Worm (Caenorhabditis elegans): ENCODE measurements around the gene F28C6.10.

F28C6.10 gene

DNA sequence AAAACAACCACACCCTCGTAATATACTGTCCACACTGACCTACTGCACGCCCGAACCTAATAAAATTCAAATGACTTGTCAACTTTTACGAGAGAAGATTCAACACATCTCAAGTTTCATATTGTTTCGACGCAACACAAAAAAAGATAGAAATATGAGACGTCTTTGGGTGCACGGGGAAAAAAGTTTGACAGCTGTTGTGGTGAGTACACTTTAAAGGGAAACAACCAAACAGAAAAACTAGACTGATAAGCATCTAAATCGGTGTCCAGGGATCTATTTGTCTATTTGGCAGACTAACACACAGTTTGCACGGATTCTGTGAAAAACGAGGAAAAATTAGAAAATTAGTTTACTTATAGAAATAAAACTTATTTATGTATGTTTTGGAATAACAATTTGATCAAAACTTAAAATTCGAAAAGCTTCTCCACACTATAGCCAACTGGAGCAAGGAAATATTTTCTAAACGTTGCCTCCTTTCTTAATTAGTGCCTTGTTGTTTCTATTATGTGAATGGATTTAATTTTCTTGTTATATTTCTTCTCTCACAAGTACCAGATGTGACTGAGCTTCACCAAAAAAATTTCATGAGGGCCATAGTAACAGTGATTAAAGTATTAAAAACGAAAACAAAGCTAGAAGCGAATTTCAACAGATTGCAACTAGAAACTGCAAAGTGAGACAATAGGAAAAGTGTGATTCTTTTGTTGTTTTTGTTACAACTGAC is 36.0 kb downstream of the F28C6.10 start:
- peak; percentile 76 for TF ChIP-seq fkh-4 (tag; optimal IDR thresholded peaks at IDR 0.05; ENCODE audit: borderline replicate concordance)
- TF ChIP-seq ces-1 (GFP tag; optimal IDR thresholded peaks at IDR 0.05): no peak
- peak; percentile 18 for TF ChIP-seq nhr-71 (tag; optimal IDR thresholded peaks at IDR 0.05)
- no peak for TF ChIP-seq vab-15 (tag; optimal IDR thresholded peaks at IDR 0.05)
- TF ChIP-seq unc-130 (tag; optimal IDR thresholded peaks at IDR 0.05): no peak
- peak; percentile 37 for TF ChIP-seq blmp-1 (tag; optimal IDR thresholded peaks at IDR 0.05)
- TF ChIP-seq lin-14 (GFP tag; optimal IDR thresholded peaks at IDR 0.05): peak; percentile 58
- peak; percentile 90 for TF ChIP-seq dsc-1 (tag; optimal IDR thresholded peaks at IDR 0.05)
- no peak for TF ChIP-seq alr-1 (tag; optimal IDR thresholded peaks at IDR 0.05; ENCODE audit: borderline replicate concordance)
- no peak for TF ChIP-seq lir-3 (tag; optimal IDR thresholded peaks at IDR 0.05; ENCODE audit: poor library complexity)
- TF ChIP-seq pax-3 (tag; optimal IDR thresholded peaks at IDR 0.05): no peak
- TF ChIP-seq ceh-82 (tag; optimal IDR thresholded peaks at IDR 0.05): no peak
- TF ChIP-seq efl-1 (optimal IDR thresholded peaks at IDR 0.05): no peak
- TF ChIP-seq efl-1 (GFP tag; optimal IDR thresholded peaks at IDR 0.05 in 1 of 2): peak in 1 of 2 experiments; percentile 67
- TF ChIP-seq nhr-76 (tag; optimal IDR thresholded peaks at IDR 0.05): no peak
- TF ChIP-seq C16A3.4 (tag; optimal IDR thresholded peaks at IDR 0.05): no peak
- no peak for TF ChIP-seq ceh-63 (GFP tag; optimal IDR thresholded peaks at IDR 0.05)
- no peak for TF ChIP-seq dpl-1 (GFP tag; optimal IDR thresholded peaks at IDR 0.05)
- peak in 1 of 2 experiments; percentile 20 for TF ChIP-seq lsy-2 (tag; optimal IDR thresholded peaks at IDR 0.05)

DNA sequence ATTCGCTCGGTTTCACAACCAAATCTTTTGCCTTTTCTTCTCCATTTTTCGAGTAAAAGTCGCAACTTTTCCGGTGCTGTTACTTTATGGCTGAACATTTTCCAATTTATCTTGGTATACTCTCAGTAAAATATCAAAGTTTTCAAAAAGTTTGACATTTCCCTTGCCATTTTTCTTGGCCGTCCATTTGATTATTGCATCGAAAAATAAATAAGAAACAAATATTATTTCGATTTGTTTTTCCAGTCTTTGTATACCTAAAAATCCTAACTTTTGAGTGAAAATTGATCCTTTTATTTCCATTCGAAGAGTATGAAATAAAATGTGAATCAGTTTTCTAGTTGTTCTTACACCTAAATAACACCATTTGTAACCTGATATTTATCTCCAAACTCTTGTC is 38.7 kb downstream of the F28C6.10 start:
- no peak for TF ChIP-seq mep-1 (tag; optimal IDR thresholded peaks at IDR 0.05)
- TF ChIP-seq fkh-4 (tag; optimal IDR thresholded peaks at IDR 0.05; ENCODE audit: borderline replicate concordance): no peak
- no peak for TF ChIP-seq zip-4 (GFP tag; optimal IDR thresholded peaks at IDR 0.05)
- TF ChIP-seq tlp-1 (tag; optimal IDR thresholded peaks at IDR 0.05): no peak
- no peak for TF ChIP-seq C16A3.4 (tag; optimal IDR thresholded peaks at IDR 0.05)
- no peak for TF ChIP-seq pax-3 (tag; optimal IDR thresholded peaks at IDR 0.05)
- no peak for TF ChIP-seq mef-2 (tag; optimal IDR thresholded peaks at IDR 0.05)
- TF ChIP-seq nhr-84 (tag; optimal IDR thresholded peaks at IDR 0.05): no peak
- TF ChIP-seq snpc-4 (tag; optimal IDR thresholded peaks at IDR 0.05): no peak
- no peak for TF ChIP-seq nhr-237 (tag; optimal IDR thresholded peaks at IDR 0.05)
- no peak for TF ChIP-seq fkh-8 (tag; optimal IDR thresholded peaks at IDR 0.05)
- no peak for TF ChIP-seq elt-3 (tag; optimal IDR thresholded peaks at IDR 0.05)
- no peak for TF ChIP-seq mdl-1 (tag; optimal IDR thresholded peaks at IDR 0.05)
- no peak for TF ChIP-seq isw-1 (GFP tag; IDR thresholded peaks at IDR 0.05)
- TF ChIP-seq lin-39 (tag; optimal IDR thresholded peaks at IDR 0.05): no peak
- TF ChIP-seq ets-5 (GFP tag; IDR thresholded peaks at IDR 0.05): no peak
- no peak for TF ChIP-seq unc-130 (tag; optimal IDR thresholded peaks at IDR 0.05)
- no peak for TF ChIP-seq ceh-82 (tag; optimal IDR thresholded peaks at IDR 0.05)
- TF ChIP-seq nhr-77 (tag; optimal IDR thresholded peaks at IDR 0.05): no peak

DNA sequence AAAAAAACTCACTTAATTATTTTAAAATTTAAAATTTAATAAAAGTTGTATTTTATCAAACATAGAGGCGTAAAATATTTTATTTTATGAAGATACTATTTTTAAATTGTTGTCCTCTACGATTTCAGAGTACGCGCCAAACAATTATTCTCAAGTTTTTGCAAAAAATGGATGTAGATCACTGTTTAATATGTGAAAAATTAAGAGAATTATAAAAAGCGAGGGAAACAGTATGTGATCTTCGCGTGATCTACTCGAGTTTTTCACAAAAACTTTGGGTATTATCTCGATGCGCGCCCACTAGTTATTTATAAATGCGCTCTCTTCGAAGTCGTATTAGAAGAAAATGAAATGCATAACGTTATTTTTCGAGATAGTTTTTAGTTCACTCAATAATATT is 41.1 kb downstream of the F28C6.10 start:
- TF ChIP-seq nhr-76 (tag; optimal IDR thresholded peaks at IDR 0.05) (no peak), Y116A8C.19 (tag; optimal IDR thresholded peaks at IDR 0.05; ENCODE audit: borderline replicate concordance) (no peak), hlh-17 (GFP tag; optimal IDR thresholded peaks at IDR 0.05; ENCODE audit: borderline replicate concordance) (no peak), lin-15B (tag; optimal IDR thresholded peaks at IDR 0.05) (no peak), nhr-84 (tag; optimal IDR thresholded peaks at IDR 0.05) (no peak), pax-3 (tag; optimal IDR thresholded peaks at IDR 0.05) (no peak), nhr-237 (tag; optimal IDR thresholded peaks at IDR 0.05) (no peak), ceh-88 (GFP tag; IDR thresholded peaks at IDR 0.05) (no peak)
